Worm (Caenorhabditis elegans): ENCODE data around the gene kcnl-4.

Gene kcnl-4

ce11 chrV:14530813-14531212 is at the start of gene kcnl-4:
TSS of gene kcnl-4 (plus strand) at chrV:14531113.
- no peak for TF ChIP-seq unc-62 (GFP tag; optimal IDR thresholded peaks at IDR 0.05)

- no peak for TF ChIP-seq unc-62 (GFP tag; optimal IDR thresholded peaks at IDR 0.05)
These were observed 49.5 kb upstream of the kcnl-4 start, which contains the start of gene R02D5.7 for ce11 chrV:14481401-14481800. TSS of gene R02D5.7 (minus strand) at chrV:14481501.

DNA sequence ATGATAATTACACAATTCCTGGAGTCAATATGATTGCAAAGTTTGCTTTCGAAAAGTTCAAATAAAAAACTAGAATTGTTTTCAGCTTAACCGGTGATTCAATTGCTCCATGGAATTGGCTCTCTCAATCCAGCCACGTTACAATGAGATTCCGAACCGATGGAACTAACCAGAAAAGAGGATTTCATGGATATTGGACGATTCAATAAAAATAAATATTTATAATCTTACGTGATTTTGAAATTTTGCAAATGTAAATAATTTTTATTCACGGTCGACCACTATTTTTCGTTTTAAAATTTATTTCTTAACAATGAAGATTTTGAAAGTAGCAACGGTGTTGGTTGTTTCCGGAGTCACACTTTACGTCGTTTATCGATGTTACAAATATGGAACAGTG is 48.9 kb upstream of the kcnl-4 start, which contains the start of gene R02D5.10:
Gene R02D5.10 (plus strand): TSS at position 301 of the 400 bp plus-strand sequence.
- TF ChIP-seq unc-62 (GFP tag; optimal IDR thresholded peaks at IDR 0.05), result no peak

DNA sequence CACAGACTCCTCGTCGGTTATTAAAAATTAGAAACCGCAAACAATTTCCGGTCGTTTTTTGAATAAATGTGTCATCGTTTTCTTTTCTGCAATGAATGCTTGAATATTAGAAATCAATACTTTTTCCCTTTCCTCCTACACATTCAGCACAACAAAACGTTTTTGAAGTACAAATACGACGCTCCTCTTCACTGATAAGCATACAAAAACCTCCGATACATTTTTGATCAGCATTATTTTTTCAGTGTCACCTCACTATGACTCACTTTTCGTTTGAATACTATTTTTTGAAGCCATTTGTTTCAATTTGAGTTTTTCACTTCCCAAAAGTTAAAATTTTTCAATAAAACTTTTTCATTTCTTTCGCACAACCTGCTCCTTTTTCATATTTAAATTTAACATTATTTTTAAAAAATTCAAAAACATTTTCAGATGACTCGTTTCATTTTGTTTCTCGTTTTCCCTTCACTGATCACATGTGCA is 48.1 kb upstream of the kcnl-4 start, which contains the start of gene R02D5.3:
Gene R02D5.3 (plus strand): TSS at position 433 of the 483 bp plus-strand sequence.
- no peak for TF ChIP-seq unc-62 (GFP tag; optimal IDR thresholded peaks at IDR 0.05)

ce11 chrV:14484582-14484981 is 46.3 kb upstream of the kcnl-4 start, which contains the start of gene R02D5.4:
TSS of gene R02D5.4 (minus strand) at chrV:14484682.
- no peak for TF ChIP-seq unc-62 (GFP tag; optimal IDR thresholded peaks at IDR 0.05)

- no peak for TF ChIP-seq unc-62 (GFP tag; optimal IDR thresholded peaks at IDR 0.05)
These were observed 39.8 kb upstream of the kcnl-4 start for ce11 chrV:14491097-14491496.

- no peak for TF ChIP-seq unc-62 (GFP tag; optimal IDR thresholded peaks at IDR 0.05)
These were observed 37.2 kb upstream of the kcnl-4 start for ce11 chrV:14493665-14494064.

- TF ChIP-seq unc-62 (GFP tag; optimal IDR thresholded peaks at IDR 0.05), result no peak
These were observed 35.4 kb upstream of the kcnl-4 start for ce11 chrV:14495493-14495892.

DNA sequence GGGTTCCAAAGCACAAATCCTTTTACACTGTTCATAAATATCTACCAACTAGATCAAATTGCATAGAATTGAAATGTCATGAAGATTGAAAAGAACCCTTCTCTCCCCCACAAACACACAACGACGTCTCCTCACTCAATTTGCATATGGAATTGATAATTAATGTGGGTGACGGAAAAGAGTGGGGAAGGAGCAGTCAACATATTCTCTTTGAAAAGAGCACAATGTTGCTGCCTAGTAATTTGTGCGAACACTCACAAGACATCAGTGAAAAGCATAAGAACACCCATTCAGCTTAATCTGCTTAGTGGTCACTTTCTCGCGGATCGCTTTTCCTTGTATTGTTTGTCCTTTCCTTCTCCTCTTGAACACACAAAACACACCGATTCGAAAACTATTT is 34.5 kb upstream of the kcnl-4 start:
- no peak for TF ChIP-seq unc-62 (GFP tag; optimal IDR thresholded peaks at IDR 0.05)

ce11 chrV:14498204-14498603 is 32.7 kb upstream of the kcnl-4 start:
- no peak for TF ChIP-seq unc-62 (GFP tag; optimal IDR thresholded peaks at IDR 0.05)

DNA sequence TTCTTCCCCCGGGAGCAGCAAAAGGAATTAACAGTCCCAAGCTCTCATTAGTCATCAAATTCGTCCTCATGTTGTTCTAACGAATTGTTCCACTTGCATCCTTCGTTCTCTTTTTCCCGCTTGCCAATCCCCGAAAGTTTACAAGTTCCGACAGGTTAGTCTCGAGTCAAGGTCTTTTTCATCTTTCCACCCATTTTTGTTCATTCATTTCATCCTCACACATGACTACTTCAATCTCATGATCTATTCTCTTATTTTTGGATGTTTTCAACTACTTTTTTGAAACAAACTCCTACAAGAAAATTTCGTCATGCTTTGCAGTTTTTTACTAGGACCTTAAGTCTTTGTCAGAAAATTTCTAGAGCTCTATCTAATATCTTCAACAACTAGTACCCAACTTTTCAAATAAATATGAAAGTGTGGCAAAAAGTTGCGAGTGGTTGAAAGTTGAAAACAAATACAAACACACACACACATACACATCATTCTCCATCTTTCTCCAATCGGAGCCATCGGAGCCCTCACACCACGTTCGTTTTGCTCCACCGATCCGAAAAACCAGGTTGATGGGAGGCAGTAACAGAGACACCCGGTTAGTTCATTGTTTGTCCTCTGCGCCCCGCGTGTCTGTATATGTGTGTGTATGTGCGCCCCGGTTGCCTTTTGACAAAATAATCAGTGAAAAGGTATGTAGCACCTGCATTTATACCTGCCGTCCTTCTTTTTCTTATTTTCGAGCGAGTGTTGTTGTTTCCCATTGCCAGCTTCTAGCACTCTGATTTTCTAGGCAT is 31.6 kb upstream of the kcnl-4 start:
- TF ChIP-seq unc-62 (GFP tag; optimal IDR thresholded peaks at IDR 0.05), result no peak

- no peak for TF ChIP-seq unc-62 (GFP tag; optimal IDR thresholded peaks at IDR 0.05)
These were observed 30.4 kb upstream of the kcnl-4 start for ce11 chrV:14500554-14500953.

ce11 chrV:14501136-14501535 is 29.8 kb upstream of the kcnl-4 start, which contains the start of gene R02D5.24:
TSS of gene R02D5.24 (plus strand) at chrV:14501340.
- no peak for TF ChIP-seq unc-62 (GFP tag; optimal IDR thresholded peaks at IDR 0.05)

- TF ChIP-seq unc-62 (GFP tag; optimal IDR thresholded peaks at IDR 0.05), result no peak
These were observed 27.8 kb upstream of the kcnl-4 start for ce11 chrV:14503065-14503464.

DNA sequence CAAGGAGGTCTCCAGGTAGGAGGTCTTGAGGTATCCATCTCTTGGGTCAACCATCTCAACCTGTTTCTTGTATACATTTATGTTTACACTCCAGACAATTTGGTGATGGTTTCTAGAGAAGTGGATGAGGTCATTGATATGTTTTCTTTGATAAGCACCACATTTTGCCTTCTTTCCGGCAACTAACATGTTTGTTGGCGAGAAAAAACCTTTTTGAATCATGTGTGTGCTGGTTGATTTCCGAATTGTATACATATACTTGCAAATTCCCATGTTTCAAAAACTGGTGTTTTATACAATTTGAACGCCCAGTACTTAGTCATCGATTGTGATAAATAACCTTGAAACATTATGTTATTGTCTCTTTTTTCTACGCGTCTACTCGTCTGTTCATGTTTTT is 26.8 kb upstream of the kcnl-4 start:
- no peak for TF ChIP-seq unc-62 (GFP tag; optimal IDR thresholded peaks at IDR 0.05)

DNA sequence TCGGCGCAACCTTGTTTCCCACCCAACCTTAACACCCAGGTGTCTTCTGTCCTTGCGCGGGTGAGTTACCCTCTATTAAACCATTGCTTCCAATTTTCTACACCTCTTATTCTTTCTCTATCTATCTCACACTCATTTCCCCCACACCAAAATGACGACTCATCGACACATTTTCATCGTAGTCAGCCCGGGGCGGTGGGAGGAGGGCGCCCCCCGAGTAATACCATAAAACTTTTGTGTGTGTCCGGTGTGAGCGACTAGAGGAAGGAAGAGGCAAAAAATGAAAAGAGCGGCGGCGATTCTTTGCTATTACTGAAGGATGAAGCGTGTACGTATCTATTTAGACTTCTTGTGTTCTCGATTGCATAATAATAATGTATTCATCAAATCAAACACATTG is 26.1 kb upstream of the kcnl-4 start:
- TF ChIP-seq unc-62 (GFP tag; optimal IDR thresholded peaks at IDR 0.05), result no peak

ce11 chrV:14505745-14506214 is 25.1 kb upstream of the kcnl-4 start:
- no peak for TF ChIP-seq unc-62 (GFP tag; optimal IDR thresholded peaks at IDR 0.05)

Data from whole organism, dauer.